Worm (Caenorhabditis elegans) whole organism, young adult: ENCODE data around the gene R07B1.9.

ENCODE experiments used
- C17E4.6 ChIP-seq: fragments of 200-800 bp; sonication (Bioruptor generic); IDR thresholded peaks from 2 replicates; pipeline ENCODE4 v1.3.6; 2022; ENCODE audit warnings: missing genetic modification reagents, missing genetic modification characterization, missing compliant biosample characterization
- D2030.7 ChIP-seq: fragments of 200-800 bp; sonication (Bioruptor generic); IDR thresholded peaks from 2 replicates; pipeline ENCODE4 v1.3.6; 2022; ENCODE audit warnings: missing genetic modification reagents, missing genetic modification characterization, missing compliant biosample characterization
- F22D6.2 ChIP-seq: sonication (generic microtip); optimal IDR thresholded peaks from 2 replicates; lab custom pipeline; 2016; ENCODE audit warnings: mild to moderate bottlenecking, missing genetic modification characterization, missing compliant biosample characterization
- F57A8.1 ChIP-seq: fragments of 200-800 bp; sonication (Bioruptor generic); optimal IDR thresholded peaks from 2 replicates; lab custom pipeline; 2018; ENCODE audit warnings: mild to moderate bottlenecking, missing genetic modification characterization, moderate library complexity, missing compliant biosample characterization
- F57C9.4 ChIP-seq: sonication (generic microtip); optimal IDR thresholded peaks from 2 replicates; lab custom pipeline; 2017; ENCODE audit warnings: mild to moderate bottlenecking, missing genetic modification characterization, missing compliant biosample characterization
- Y67H2A.10 ChIP-seq: fragments of 200-800 bp; sonication (Bioruptor generic); conservative IDR thresholded peaks from 2 replicates; pipeline ENCODE4 v1.3.6; 2022; ENCODE audit warnings: missing genetic modification reagents, missing genetic modification characterization, missing compliant biosample characterization
- Y79H2A.3 ChIP-seq: fragments of 200-800 bp; sonication (Bioruptor generic); conservative IDR thresholded peaks from 2 replicates; pipeline ENCODE4 v1.3.6; 2022; ENCODE audit warnings: missing genetic modification reagents, missing genetic modification characterization, missing compliant biosample characterization
- Y95B8A.8 ChIP-seq: fragments of 200-800 bp; sonication (Bioruptor generic); IDR thresholded peaks from 2 replicates; pipeline ENCODE4 v1.3.6; 2022; ENCODE audit warnings: missing genetic modification reagents, missing genetic modification characterization, missing compliant biosample characterization
- ZK185.1 ChIP-seq: sonication (generic microtip); optimal IDR thresholded peaks from 2 replicates; lab custom pipeline; 2016; ENCODE audit warnings: mild to moderate bottlenecking, missing genetic modification characterization, missing compliant biosample characterization; ENCODE audit not compliant: poor library complexity, severe bottlenecking
- akir-1 ChIP-seq: fragments of 200-800 bp; sonication (Bioruptor generic); optimal IDR thresholded peaks from 2 replicates; lab custom pipeline; 2018; ENCODE audit warnings: mild to moderate bottlenecking, missing genetic modification characterization, moderate library complexity, missing compliant biosample characterization
- aptf-3 ChIP-seq: fragments of 200-800 bp; sonication (Bioruptor generic); IDR thresholded peaks from 2 replicates; pipeline ENCODE4 v1.3.6; 2022; ENCODE audit warnings: missing genetic modification characterization, missing compliant biosample characterization
- attf-3 ChIP-seq: fragments of 200-800 bp; sonication (Bioruptor generic); conservative IDR thresholded peaks from 2 replicates; pipeline ENCODE4 v1.3.6; 2022; ENCODE audit warnings: missing genetic modification reagents, missing genetic modification characterization, missing compliant biosample characterization
- bed-2 ChIP-seq: fragments of 200-800 bp; sonication (Bioruptor generic); IDR thresholded peaks from 2 replicates; pipeline ENCODE4 v1.3.6; 2022; ENCODE audit warnings: missing genetic modification reagents, missing genetic modification characterization, missing compliant biosample characterization
- ccch-3 ChIP-seq: fragments of 200-800 bp; sonication (Bioruptor generic); optimal IDR thresholded peaks from 2 replicates; lab custom pipeline; 2018; ENCODE audit warnings: mild to moderate bottlenecking, missing genetic modification characterization, missing compliant biosample characterization
- dpl-1 ChIP-seq: fragments of 150-350 bp; optimal IDR thresholded peaks from 2 replicates; lab custom pipeline; 2014; ENCODE audit warnings: missing biosample characterization, missing genetic modification reagents, missing genetic modification characterization
- efl-1 ChIP-seq: fragments of 150-350 bp; optimal IDR thresholded peaks from 2 replicates; lab custom pipeline; 2014; ENCODE audit warnings: missing biosample characterization, missing genetic modification reagents, missing genetic modification characterization
- hlh-12 ChIP-seq: sonication (generic microtip); optimal IDR thresholded peaks from 2 replicates; lab custom pipeline; 2016; ENCODE audit warnings: missing genetic modification characterization, missing compliant biosample characterization
- hmg-1.2 ChIP-seq: fragments of 200-800 bp; sonication (Bioruptor generic); IDR thresholded peaks from 2 replicates; pipeline ENCODE4 v1.3.6; 2022; ENCODE audit warnings: missing genetic modification reagents, missing genetic modification characterization, missing compliant biosample characterization
- hrde-1 ChIP-seq: sonication (generic microtip); optimal IDR thresholded peaks from 2 replicates; lab custom pipeline; 2016; ENCODE audit warnings: missing genetic modification characterization, mild to moderate bottlenecking, missing compliant biosample characterization, moderate library complexity, missing genotype, missing genetic modification reagents, borderline replicate concordance
- hsf-1 ChIP-seq: fragments of 200-800 bp; sonication (Bioruptor generic); IDR thresholded peaks from 2 replicates; pipeline ENCODE4 v1.3.6; 2022; ENCODE audit warnings: missing genetic modification reagents, missing genetic modification characterization, missing compliant biosample characterization
- let-607 ChIP-seq, 2 experiments: fragments of 200-800 bp in 1 of 2; sonication (Bioruptor generic) in 1 of 2; sonication (generic microtip) in 1 of 2; optimal IDR thresholded peaks; 2 replicates each; lab custom pipeline; 2016 to 2018; ENCODE audit warnings: mild to moderate bottlenecking in 2 of 2, missing compliant biosample characterization in 2 of 2, missing genetic modification characterization in 2 of 2, moderate library complexity in 2 of 2, missing genotype in 1 of 2
- lin-35 ChIP-seq, 3 experiments: fragments of 150-350 bp in 2 of 3; sonication (generic microtip) in 1 of 3; optimal IDR thresholded peaks; 2 replicates each; lab custom pipeline; 2014 to 2018; ENCODE audit warnings: missing biosample characterization in 3 of 3, missing genetic modification characterization in 3 of 3, missing genetic modification reagents in 3 of 3
- lin-54 ChIP-seq: fragments of 200-800 bp; sonication (Bioruptor generic); optimal IDR thresholded peaks from 2 replicates; lab custom pipeline; 2018; ENCODE audit warnings: mild to moderate bottlenecking, missing genetic modification characterization, missing compliant biosample characterization
- lsl-1 ChIP-seq: fragments of 200-800 bp; sonication (Bioruptor generic); optimal IDR thresholded peaks from 2 replicates; lab custom pipeline; 2018; ENCODE audit warnings: mild to moderate bottlenecking, missing genetic modification characterization, moderate library complexity, missing compliant biosample characterization
- lsy-27 ChIP-seq: sonication (generic microtip); optimal IDR thresholded peaks from 2 replicates; lab custom pipeline; 2017; ENCODE audit warnings: missing genetic modification characterization, mild to moderate bottlenecking, missing compliant biosample characterization, antibody characterized with exemption, missing genotype, borderline replicate concordance; ENCODE audit not compliant: insufficient read depth
- madf-3 ChIP-seq: fragments of 200-800 bp; sonication (Bioruptor generic); IDR thresholded peaks from 2 replicates; pipeline ENCODE4 v1.3.6; 2022; ENCODE audit warnings: missing genetic modification reagents, missing genetic modification characterization, missing compliant biosample characterization
- mel-28 ChIP-seq: sonication (generic microtip); optimal IDR thresholded peaks from 2 replicates; lab custom pipeline; 2016; ENCODE audit warnings: borderline replicate concordance, mild to moderate bottlenecking, missing genetic modification characterization, missing compliant biosample characterization
- mes-4 ChIP-seq: sonication (generic microtip); optimal IDR thresholded peaks from 2 replicates; lab custom pipeline; 2016; ENCODE audit warnings: missing genotype, missing genetic modification characterization, missing compliant biosample characterization
- nhr-179 ChIP-seq: sonication (generic microtip); optimal IDR thresholded peaks from 2 replicates; lab custom pipeline; 2016; ENCODE audit warnings: mild to moderate bottlenecking, missing genetic modification characterization, missing compliant biosample characterization
- nhr-80 ChIP-seq: sonication (generic microtip); optimal IDR thresholded peaks from 2 replicates; lab custom pipeline; 2016; ENCODE audit warnings: missing genetic modification characterization, missing compliant biosample characterization
- snpc-3.4 ChIP-seq: sonication (generic microtip); optimal IDR thresholded peaks from 2 replicates; lab custom pipeline; 2017; ENCODE audit warnings: missing genetic modification characterization, mild to moderate bottlenecking, missing compliant biosample characterization, antibody characterized with exemption, moderate library complexity, missing genotype, missing genetic modification reagents
- unc-130 ChIP-seq: sonication (generic microtip); optimal IDR thresholded peaks from 2 replicates; lab custom pipeline; 2016; ENCODE audit warnings: missing genetic modification reagents, missing genetic modification characterization, missing compliant biosample characterization
- unc-62 ChIP-seq: fragments of 150-350 bp; optimal IDR thresholded peaks from 2 replicates; lab custom pipeline; 2014; ENCODE audit warnings: missing biosample characterization, missing genetic modification reagents, missing genetic modification characterization
- zim-3 ChIP-seq: sonication (generic microtip); optimal IDR thresholded peaks from 2 replicates; lab custom pipeline; 2017; ENCODE audit warnings: mild to moderate bottlenecking, missing genetic modification characterization, moderate library complexity, missing compliant biosample characterization
- ztf-22 ChIP-seq: fragments of 200-800 bp; sonication (Bioruptor generic); optimal IDR thresholded peaks from 2 replicates; lab custom pipeline; 2018; ENCODE audit warnings: mild to moderate bottlenecking, missing genetic modification characterization, moderate library complexity, missing compliant biosample characterization

The R07B1.9 gene

ce11 chrX:9883837-9884324 lies 6.7 kb downstream of the R07B1.9 start, which contains the start of gene mrp-4 (continued):
- 0 out of 2 replicates have a peak, but pooled peaks have one; percentile 53 for TF ChIP-seq madf-3 (GFP tag; lab: Robert Waterston, UW)
- no peak for TF ChIP-seq lin-35 (GFP tag; optimal IDR thresholded peaks at IDR 0.05; lab: Kevin White, UChicago)
- no peak for TF ChIP-seq lin-54 (GFP tag; lab: Kevin White, UChicago)
- TF ChIP-seq hsf-1 (GFP tag; lab: Robert Waterston, UW), result peak; percentile 63
- TF ChIP-seq ZK185.1 (tag; lab: Kevin White, UChicago), result no peak
- TF ChIP-seq ccch-3 (GFP tag; lab: Kevin White, UChicago), result no peak
- peak; percentile 99 for TF ChIP-seq aptf-3 (GFP tag; lab: Robert Waterston, UW)
- peak; percentile 36 for TF ChIP-seq dpl-1 (GFP tag; lab: Kevin White, UChicago)
- no peak for TF ChIP-seq attf-3 (GFP tag; lab: Robert Waterston, UW)
- no peak for TF ChIP-seq nhr-179 (tag; lab: Kevin White, UChicago)
- no peak for TF ChIP-seq mel-28 (tag; lab: Kevin White, UChicago)
- no peak for TF ChIP-seq unc-62
- TF ChIP-seq Y67H2A.10 (GFP tag; lab: Robert Waterston, UW), result no peak
- peak; percentile 60 for TF ChIP-seq D2030.7 (GFP tag; lab: Robert Waterston, UW)
- 0 out of 2 replicates have a peak, but pooled peaks have one; percentile 10 for TF ChIP-seq Y95B8A.8 (GFP tag; lab: Robert Waterston, UW)

- no peak for TF ChIP-seq hrde-1
- TF ChIP-seq nhr-80, result peak; percentile 72
- TF ChIP-seq akir-1 (GFP tag; lab: Kevin White, UChicago), result no peak
- TF ChIP-seq efl-1 (GFP tag; lab: Kevin White, UChicago), result no peak
- TF ChIP-seq lsl-1 (GFP tag; lab: Kevin White, UChicago), result no peak
These were observed 15.1 kb downstream of the R07B1.9 start, which contains the start of gene F21G4.1 for ce11 chrX:9892323-9892722. Gene F21G4.1, minus strand, starts transcription at chrX:9892328.

ce11 chrX:9893069-9893468 lies 15.9 kb downstream of the R07B1.9 start:
- TF ChIP-seq zim-3 (tag; lab: Kevin White, UChicago) (no peak), ztf-22 (GFP tag; lab: Kevin White, UChicago) (no peak), lsy-27 (tag; lab: Kevin White, UChicago) (no peak), bed-2 (no peak), Y95B8A.8 (GFP tag; lab: Robert Waterston, UW) (no peak), ZK185.1 (tag; lab: Kevin White, UChicago) (no peak), mel-28 (tag; lab: Kevin White, UChicago) (no peak), let-607 (tag; optimal IDR thresholded peaks at IDR 0.05; lab: Kevin White, UChicago) (no peak), hlh-12 (tag; lab: Kevin White, UChicago) (no peak), F57A8.1 (GFP tag; lab: Kevin White, UChicago) (no peak), Y67H2A.10 (GFP tag; lab: Robert Waterston, UW) (no peak), hmg-1.2 (no peak), unc-130 (GFP tag; lab: Kevin White, UChicago) (no peak), F57C9.4 (tag; lab: Kevin White, UChicago) (no peak), C17E4.6 (GFP tag; lab: Robert Waterston, UW) (no peak), snpc-3.4 (tag; lab: Kevin White, UChicago) (no peak), F22D6.2 (tag; lab: Kevin White, UChicago) (no peak), lin-35 (GFP tag; optimal IDR thresholded peaks at IDR 0.05; lab: Kevin White, UChicago) (no peak), Y79H2A.3 (GFP tag; lab: Robert Waterston, UW) (no peak), mes-4 (no peak)
- TF ChIP-seq, all 124 proteins: peak for 0
